Worm (Caenorhabditis elegans) whole organism, midembryonic: Measurements from ENCODE around the gene C14B9.10.

Source experiments
- T22C8.4 ChIP-seq: fragments of 200-800 bp; sonication (Bioruptor generic); IDR thresholded peaks from 2 replicates; pipeline ENCODE4 v1.3.6; 2022; ENCODE audit warnings: missing genetic modification characterization, missing compliant biosample characterization
- cog-1 ChIP-seq: sonication (generic microtip); optimal IDR thresholded peaks from 2 replicates; lab custom pipeline; 2016; ENCODE audit warnings: missing genetic modification characterization, missing compliant biosample characterization
- flt-1 ChIP-seq: fragments of 200-800 bp; sonication (Bioruptor generic); IDR thresholded peaks from 2 replicates; pipeline ENCODE4 v1.3.6; 2022; ENCODE audit warnings: missing genetic modification characterization, missing compliant biosample characterization
- klf-2 ChIP-seq: fragments of 200-800 bp; sonication (Bioruptor generic); conservative IDR thresholded peaks from 2 replicates; pipeline ENCODE4 v1.3.6; 2022; ENCODE audit warnings: missing genetic modification reagents, missing genetic modification characterization, missing compliant biosample characterization
- med-1 ChIP-seq: sonication (generic microtip); optimal IDR thresholded peaks from 2 replicates; lab custom pipeline; 2017; ENCODE audit warnings: missing genetic modification characterization, mild to moderate bottlenecking, missing compliant biosample characterization, antibody characterized with exemption, missing genetic modification reagents; ENCODE audit not compliant: insufficient read depth
- ref-1 ChIP-seq: fragments of 200-800 bp; sonication (Bioruptor generic); conservative IDR thresholded peaks from 2 replicates; pipeline ENCODE4 v1.3.6; 2022; ENCODE audit warnings: missing genetic modification reagents, missing genetic modification characterization, missing compliant biosample characterization
- tab-1 ChIP-seq: fragments of 200-800 bp; sonication (Bioruptor generic); IDR thresholded peaks from 2 replicates; pipeline ENCODE4 v1.3.6; 2022; ENCODE audit warnings: missing genetic modification characterization, missing compliant biosample characterization
- ztf-23 ChIP-seq: fragments of 200-800 bp; sonication (Bioruptor generic); IDR thresholded peaks from 2 replicates; pipeline ENCODE4 v1.3.6; 2022; ENCODE audit warnings: missing genetic modification reagents, missing genetic modification characterization, missing compliant biosample characterization
- ztf-29 ChIP-seq: fragments of 200-800 bp; sonication (Bioruptor generic); IDR thresholded peaks from 2 replicates; pipeline ENCODE4 v1.3.6; 2022; ENCODE audit warnings: missing genetic modification reagents, missing genetic modification characterization, missing compliant biosample characterization

ce11 chrIII:8176265-8176664, 45.6 kb downstream of the C14B9.10 start, which contains the start of gene C50C3.12:
- TF ChIP-seq ref-1 (GFP tag; lab: Robert Waterston, UW) (no peak), cog-1 (tag; lab: Kevin White, UChicago) (no peak), ztf-23 (GFP tag; lab: Robert Waterston, UW) (no peak), klf-2 (no peak), T22C8.4 (GFP tag; lab: Robert Waterston, UW) (no peak), flt-1 (GFP tag; lab: Robert Waterston, UW) (no peak), med-1 (no peak), ztf-29 (GFP tag; lab: Robert Waterston, UW) (no peak), tab-1 (GFP tag; lab: Robert Waterston, UW) (no peak)
